Fruit fly (Drosophila melanogaster) whole organism, embryonic: ENCODE measurements around the gene dome.

Experiments used
- Bdp1 ChIP-seq: fragments of 200-800 bp; sonication (Bioruptor generic); optimal IDR thresholded peaks from 3 replicates; lab custom pipeline; 2016; ENCODE audit warnings: missing biosample characterization, missing genetic modification characterization
- CG10267 ChIP-seq: fragments of 200-800 bp; sonication (Bioruptor generic); optimal IDR thresholded peaks from 2 replicates; lab custom pipeline; 2018; ENCODE audit warnings: missing biosample characterization, mild to moderate bottlenecking, missing genetic modification characterization, moderate library complexity
- CG10274 ChIP-seq: fragments of 200-800 bp; sonication (Bioruptor generic); optimal IDR thresholded peaks from 3 replicates; lab custom pipeline; 2017; ENCODE audit warnings: missing biosample characterization, mild to moderate bottlenecking, missing genetic modification characterization
- CG11504 ChIP-seq: fragments of 200-800 bp; sonication (Bioruptor generic); optimal IDR thresholded peaks from 3 replicates; lab custom pipeline; 2019; ENCODE audit warnings: missing biosample characterization, mild to moderate bottlenecking, missing genetic modification characterization, moderate library complexity
- CG12391 ChIP-seq: fragments of 200-800 bp; sonication (Bioruptor generic); optimal IDR thresholded peaks from 3 replicates; lab custom pipeline; 2018; ENCODE audit warnings: missing biosample characterization, mild to moderate bottlenecking, missing genetic modification characterization, moderate library complexity
- CG14860 ChIP-seq: fragments of 200-800 bp; sonication (Bioruptor generic); IDR thresholded peaks from 3 replicates; pipeline ENCODE4 v1.3.6; 2022; ENCODE audit warnings: missing biosample characterization, missing genetic modification characterization; ENCODE audit not compliant: partially characterized antibody
- CG1529 ChIP-seq: fragments of 200-800 bp; sonication (Bioruptor generic); optimal IDR thresholded peaks from 3 replicates; lab custom pipeline; 2018; ENCODE audit warnings: missing biosample characterization, missing genetic modification characterization
- CG1603 ChIP-seq: fragments of 200-800 bp; sonication (Bioruptor generic); optimal IDR thresholded peaks from 2 replicates; lab custom pipeline; 2019; ENCODE audit warnings: missing biosample characterization, mild to moderate bottlenecking, missing genetic modification characterization, moderate library complexity
- CG16813 ChIP-seq: fragments of 200-800 bp; sonication (Bioruptor generic); IDR thresholded peaks from 3 replicates; pipeline ENCODE4 v1.3.6; 2022; ENCODE audit warnings: missing biosample characterization, missing genetic modification characterization; ENCODE audit not compliant: partially characterized antibody
- CG31365 ChIP-seq: fragments of 200-800 bp; sonication (Bioruptor generic); optimal IDR thresholded peaks from 2 replicates; lab custom pipeline; 2018; ENCODE audit warnings: missing biosample characterization, mild to moderate bottlenecking, missing genetic modification characterization
- CG4328 ChIP-seq: fragments of 200-800 bp; sonication (Bioruptor generic); optimal IDR thresholded peaks from 3 replicates; lab custom pipeline; 2017; ENCODE audit warnings: missing biosample characterization, missing genetic modification reagents, missing genetic modification characterization
- CG4730 ChIP-seq: fragments of 200-800 bp; sonication (Bioruptor generic); IDR thresholded peaks from 2 replicates; pipeline ENCODE4 v1.3.6; 2022; ENCODE audit warnings: missing biosample characterization, missing genetic modification characterization
- CG5953 ChIP-seq: fragments of 200-800 bp; sonication (Bioruptor generic); IDR thresholded peaks from 2 replicates; pipeline ENCODE4 v1.3.6; 2022; ENCODE audit warnings: missing biosample characterization, missing genetic modification characterization
- CTCF ChIP-seq: fragments of 200-800 bp; sonication (Bioruptor generic); optimal IDR thresholded peaks from 2 replicates; lab custom pipeline; 2017; ENCODE audit warnings: missing biosample characterization, mild to moderate bottlenecking, missing genetic modification characterization, moderate library complexity
- Chrac-16 ChIP-seq: fragments of 200-800 bp; sonication (Bioruptor generic); optimal IDR thresholded peaks from 3 replicates; lab custom pipeline; 2016; ENCODE audit warnings: missing biosample characterization, missing genetic modification characterization
- Dip2 ChIP-seq: fragments of 200-800 bp; sonication (Bioruptor generic); IDR thresholded peaks from 2 replicates; pipeline ENCODE4 v1.3.6; 2022; ENCODE audit warnings: missing biosample characterization, missing genetic modification characterization
- Dp ChIP-seq: fragments of 200-800 bp; sonication (Bioruptor generic); optimal IDR thresholded peaks from 2 replicates; lab custom pipeline; 2018; ENCODE audit warnings: missing biosample characterization, mild to moderate bottlenecking, missing genetic modification characterization, moderate library complexity
- Drgx ChIP-seq: fragments of 200-800 bp; sonication (Bioruptor generic); IDR thresholded peaks from 2 replicates; pipeline ENCODE4 v1.3.6; 2022; ENCODE audit warnings: missing biosample characterization, missing genetic modification characterization
- Eip74EF ChIP-seq, 2 experiments: fragments of 200-800 bp in 1 of 2; fragments of >200 bp in 1 of 2; sonication (Bioruptor generic) in 1 of 2; optimal IDR thresholded peaks; 2 replicates each; lab custom pipeline; 2017 to 2019; ENCODE audit warnings: missing biosample characterization in 2 of 2, missing genetic modification characterization in 2 of 2, mild to moderate bottlenecking in 1 of 2, moderate library complexity in 1 of 2
- HmgD ChIP-seq: fragments of 200-800 bp; sonication (Bioruptor generic); optimal IDR thresholded peaks from 3 replicates; lab custom pipeline; 2016; ENCODE audit warnings: missing biosample characterization, missing genetic modification characterization
- NFAT ChIP-seq: fragments of 200-800 bp; sonication (Bioruptor generic); IDR thresholded peaks from 2 replicates; pipeline ENCODE4 v1.3.6; 2022; ENCODE audit warnings: missing biosample characterization, missing genetic modification characterization
- PHDP ChIP-seq: fragments of 200-800 bp; sonication (Bioruptor generic); optimal IDR thresholded peaks from 3 replicates; lab custom pipeline; 2018; ENCODE audit warnings: missing biosample characterization, mild to moderate bottlenecking, missing genetic modification characterization, moderate library complexity
- Spps ChIP-seq: fragments of 200-800 bp; sonication (Bioruptor generic); optimal IDR thresholded peaks from 2 replicates; lab custom pipeline; 2018; ENCODE audit warnings: missing biosample characterization, mild to moderate bottlenecking, missing genetic modification characterization
- Sry-δ ChIP-seq: fragments of 200-800 bp; sonication (Bioruptor generic); optimal IDR thresholded peaks from 2 replicates; lab custom pipeline; 2016; ENCODE audit warnings: missing biosample characterization, missing genetic modification characterization
- Taf1 ChIP-seq: fragments of 200-800 bp; sonication (Bioruptor generic); IDR thresholded peaks from 2 replicates; pipeline ENCODE4 v1.3.6; 2022; ENCODE audit warnings: missing biosample characterization, missing genetic modification characterization
- Tbp ChIP-seq: fragments of >200 bp; optimal IDR thresholded peaks from 2 replicates; lab custom pipeline; 2018; ENCODE audit warnings: missing biosample characterization, missing genetic modification characterization
- Trl ChIP-seq, 3 experiments: fragments of >200 bp in 2 of 3; fragments of 200-800 bp in 1 of 3; sonication (Bioruptor generic) in 1 of 3; optimal IDR thresholded peaks; 2 replicates in 1 of 3; 3 replicates in 2 of 3; lab custom pipeline; 2016 to 2017; ENCODE audit warnings: missing biosample characterization in 1 of 3, missing genetic modification characterization in 1 of 3
- ato ChIP-seq: fragments of 200-800 bp; sonication (Bioruptor generic); IDR thresholded peaks from 2 replicates; pipeline ENCODE4 v1.3.6; 2022; ENCODE audit warnings: missing biosample characterization, missing genetic modification characterization; ENCODE audit not compliant: partially characterized antibody
- bab2 ChIP-seq: fragments of 200-800 bp; sonication (Bioruptor generic); optimal IDR thresholded peaks from 2 replicates; lab custom pipeline; 2016; ENCODE audit warnings: missing biosample characterization, missing genetic modification characterization
- cg ChIP-seq: fragments of 200-800 bp; sonication (Bioruptor generic); optimal IDR thresholded peaks from 3 replicates; lab custom pipeline; 2019; ENCODE audit warnings: missing biosample characterization, mild to moderate bottlenecking, missing genetic modification characterization, moderate library complexity
- chm ChIP-seq: fragments of 200-800 bp; sonication (Bioruptor generic); IDR thresholded peaks from 2 replicates; pipeline ENCODE4 v1.3.6; 2022; ENCODE audit warnings: missing biosample characterization, missing genetic modification characterization
- gfzf ChIP-seq: fragments of 200-800 bp; sonication (Bioruptor generic); optimal IDR thresholded peaks from 2 replicates; lab custom pipeline; 2016; ENCODE audit warnings: missing biosample characterization, mild to moderate bottlenecking, missing genetic modification characterization, moderate library complexity
- insv ChIP-seq, 2 experiments: fragments of 200-800 bp; sonication (Bioruptor generic); optimal IDR thresholded peaks; 3 replicates each; lab custom pipeline; 2016 to 2018; ENCODE audit warnings: missing biosample characterization in 2 of 2, missing genetic modification characterization in 2 of 2
- inv ChIP-seq: fragments of 200-800 bp; sonication (Bioruptor generic); IDR thresholded peaks from 2 replicates; pipeline ENCODE4 v1.3.6; 2022; ENCODE audit warnings: missing biosample characterization, missing genetic modification characterization; ENCODE audit not compliant: partially characterized antibody
- kay ChIP-seq: fragments of 200-800 bp; sonication (Bioruptor generic); optimal IDR thresholded peaks from 2 replicates; lab custom pipeline; 2016; ENCODE audit warnings: missing biosample characterization, missing genetic modification characterization
- lola ChIP-seq, 3 experiments: fragments of >200 bp in 2 of 3; fragments of 200-800 bp in 1 of 3; sonication (Bioruptor generic) in 1 of 3; optimal IDR thresholded peaks; 2 replicates each; lab custom pipeline; 2017 to 2019; ENCODE audit warnings: missing biosample characterization in 3 of 3, missing genetic modification characterization in 3 of 3, mild to moderate bottlenecking in 1 of 3, moderate library complexity in 1 of 3
- nau ChIP-seq: fragments of 200-800 bp; sonication (Bioruptor generic); optimal IDR thresholded peaks from 3 replicates; lab custom pipeline; 2017; ENCODE audit warnings: missing biosample characterization, mild to moderate bottlenecking, missing genetic modification characterization, missing genetic modification reagents
- nerfin-1 ChIP-seq: fragments of 200-800 bp; sonication (Bioruptor generic); optimal IDR thresholded peaks from 3 replicates; lab custom pipeline; 2019; ENCODE audit warnings: missing biosample characterization, mild to moderate bottlenecking, missing genetic modification characterization, moderate library complexity
- odd ChIP-seq: fragments of 200-800 bp; sonication (Bioruptor generic); optimal IDR thresholded peaks from 2 replicates; lab custom pipeline; 2017; ENCODE audit warnings: missing biosample characterization, mild to moderate bottlenecking, missing genetic modification characterization
- prd ChIP-seq, 3 experiments: fragments of >200 bp in 2 of 3; fragments of 200-800 bp in 1 of 3; sonication (Bioruptor generic) in 1 of 3; optimal IDR thresholded peaks in 2 of 3; IDR thresholded peaks in 1 of 3; 2 replicates in 2 of 3; 3 replicates in 1 of 3; pipeline versions ENCODE4 v1.3.6 to Lab custom; 2017 to 2022; ENCODE audit warnings: missing biosample characterization in 1 of 3, missing genetic modification characterization in 1 of 3
- scrt ChIP-seq: fragments of 200-800 bp; sonication (Bioruptor generic); optimal IDR thresholded peaks from 2 replicates; lab custom pipeline; 2018; ENCODE audit warnings: missing biosample characterization, mild to moderate bottlenecking, missing genetic modification characterization, moderate library complexity
- sima ChIP-seq: fragments of 200-800 bp; sonication (Bioruptor generic); optimal IDR thresholded peaks from 2 replicates; lab custom pipeline; 2016; ENCODE audit warnings: missing biosample characterization, missing genetic modification characterization
- slp2 ChIP-seq: fragments of 200-800 bp; sonication (Bioruptor generic); optimal IDR thresholded peaks from 2 replicates; lab custom pipeline; 2016; ENCODE audit warnings: missing biosample characterization, missing genetic modification characterization
- so ChIP-seq: fragments of 200-800 bp; sonication (Bioruptor generic); IDR thresholded peaks from 3 replicates; pipeline ENCODE4 v1.3.6; 2022; ENCODE audit warnings: missing biosample characterization, missing genetic modification characterization
- tap ChIP-seq: fragments of 200-800 bp; optimal IDR thresholded peaks from 3 replicates; lab custom pipeline; 2019; ENCODE audit warnings: missing biosample characterization, mild to moderate bottlenecking, missing genetic modification characterization, moderate library complexity
- tgo ChIP-seq: fragments of 200-800 bp; sonication (Bioruptor generic); IDR thresholded peaks from 3 replicates; pipeline ENCODE4 v1.3.6; 2022; ENCODE audit warnings: missing biosample characterization, missing genetic modification characterization
- trem ChIP-seq: fragments of 200-800 bp; optimal IDR thresholded peaks from 3 replicates; lab custom pipeline; 2019; ENCODE audit warnings: missing biosample characterization, mild to moderate bottlenecking, missing genetic modification characterization, moderate library complexity
- unc-4 ChIP-seq: fragments of 200-800 bp; sonication (Bioruptor generic); IDR thresholded peaks from 2 replicates; pipeline ENCODE4 v1.3.6; 2022; ENCODE audit warnings: missing biosample characterization, missing genetic modification characterization; ENCODE audit not compliant: partially characterized antibody
- vnd ChIP-seq: fragments of 200-800 bp; sonication (Bioruptor generic); IDR thresholded peaks from 3 replicates; pipeline ENCODE4 v1.3.6; 2022; ENCODE audit warnings: missing biosample characterization, missing genetic modification characterization; ENCODE audit not compliant: partially characterized antibody
- zfh1 ChIP-seq: fragments of 200-800 bp; sonication (Bioruptor generic); IDR thresholded peaks from 3 replicates; pipeline ENCODE4 v1.3.6; 2022; ENCODE audit warnings: missing biosample characterization, missing genetic modification characterization

Gene dome

dm6 chrX:19704083-19704482, 20.8 kb upstream of the dome start, which contains the start of the genes CG14230 and CG14232 (continued):
- TF ChIP-seq Chrac-16 (GFP tag; lab: Kevin White, UChicago) (no peak), kay (GFP tag; lab: Kevin White, UChicago) (no peak), inv (GFP tag; lab: Robert Waterston, UW) (no peak), CG31365 (tag; lab: Kevin White, UChicago) (no peak), trem (tag; lab: Kevin White, UChicago) (peak; percentile 47), sima (GFP tag; lab: Kevin White, UChicago) (no peak), HmgD (GFP tag; lab: Kevin White, UChicago) (no peak), scrt (GFP tag; lab: Kevin White, UChicago) (no peak), CTCF (no peak), Trl (optimal IDR thresholded peaks at IDR 0.05; lab: Kevin White, UChicago) (no peak), Trl (GFP tag; optimal IDR thresholded peaks at IDR 0.05; lab: Kevin White, UChicago) (no peak), CG5953 (GFP tag; lab: Robert Waterston, UW) (no peak), Eip74EF (GFP tag; optimal IDR thresholded peaks at IDR 0.05; lab: Kevin White, UChicago) (no peak), NFAT (no peak), Sry-δ (GFP tag; lab: Kevin White, UChicago) (peak; percentile 14), CG4328 (GFP tag; lab: Kevin White, UChicago) (no peak), vnd (GFP tag; lab: Robert Waterston, UW) (no peak), Bdp1 (GFP tag; lab: Kevin White, UChicago) (no peak), nerfin-1 (tag; lab: Kevin White, UChicago) (no peak), Drgx (GFP tag; lab: Robert Waterston, UW) (no peak), Spps (tag; lab: Kevin White, UChicago) (no peak), unc-4 (GFP tag; lab: Robert Waterston, UW) (0 out of 2 replicates have a peak, but pooled peaks have one; percentile 15), odd (no peak), prd (optimal IDR thresholded peaks at IDR 0.05; lab: Kevin White, UChicago) (no peak), prd (GFP tag; IDR thresholded peaks at IDR 0.05; lab: Robert Waterston, UW) (no peak), CG16813 (no peak), CG12391 (tag; lab: Kevin White, UChicago) (peak; percentile 33), tgo (no peak), Dip2 (GFP tag; lab: Robert Waterston, UW) (no peak), CG11504 (tag; lab: Kevin White, UChicago) (no peak), CG4730 (GFP tag; lab: Robert Waterston, UW) (no peak), gfzf (GFP tag; lab: Kevin White, UChicago) (peak; percentile 87), chm (GFP tag; lab: Robert Waterston, UW) (no peak), Tbp (GFP tag; lab: Kevin White, UChicago) (peak; percentile 17), lola (GFP tag; optimal IDR thresholded peaks at IDR 0.05; lab: Kevin White, UChicago) (no peak), CG14860 (GFP tag; lab: Robert Waterston, UW) (no peak), zfh1 (GFP tag; lab: Robert Waterston, UW) (no peak), bab2 (GFP tag; lab: Kevin White, UChicago) (no peak), CG1603 (tag; lab: Kevin White, UChicago) (peak; percentile 71), so (no peak), CG10267 (tag; lab: Kevin White, UChicago) (peak; percentile 90), Taf1 (GFP tag; lab: Robert Waterston, UW) (no peak), tap (tag; lab: Kevin White, UChicago) (no peak), cg (GFP tag; lab: Kevin White, UChicago) (no peak), ato (no peak), nau (no peak), PHDP (peak; percentile 5), CG1529 (GFP tag; lab: Kevin White, UChicago) (no peak), insv (GFP tag; optimal IDR thresholded peaks at IDR 0.05; lab: Kevin White, UChicago) (no peak), CG10274 (GFP tag; lab: Kevin White, UChicago) (no peak), slp2 (no peak), Dp (GFP tag; lab: Kevin White, UChicago) (peak; percentile 34)
